Fruit fly (Drosophila melanogaster): ENCODE results near the gene AlkB.

DNA sequence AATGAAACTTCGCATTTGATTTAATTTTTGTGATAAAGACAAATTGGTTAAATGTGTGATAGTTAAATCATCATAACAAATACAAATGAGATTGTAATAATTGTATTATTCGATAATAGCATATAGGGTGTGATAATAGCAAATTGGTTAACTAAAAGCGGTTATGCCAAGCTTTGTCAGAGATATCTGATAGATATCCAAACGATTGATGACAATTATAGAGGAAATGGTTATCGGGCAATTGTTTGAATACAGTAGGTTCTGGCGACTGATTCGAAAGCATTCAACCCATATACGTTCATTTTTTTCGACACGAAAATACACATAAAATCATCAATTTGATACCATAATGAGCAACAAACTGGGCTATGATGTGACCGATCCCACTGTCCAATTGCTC lies 50.0 kb downstream of the AlkB start, which contains the start of gene CG8509:
- TF ChIP-seq EcR (GFP tag; optimal IDR thresholded peaks at IDR 0.05) (no peak), Pif1B (GFP tag; optimal IDR thresholded peaks at IDR 0.05) (no peak), CG32121 (GFP tag; IDR thresholded peaks at IDR 0.05) (no peak), D1 (tag; optimal IDR thresholded peaks at IDR 0.05) (no peak), rn (GFP tag; IDR thresholded peaks at IDR 0.05) (no peak), fd96Ca (GFP tag; IDR thresholded peaks at IDR 0.05) (no peak), CG12605 (GFP tag; IDR thresholded peaks at IDR 0.05) (no peak), CG8159 (tag; optimal IDR thresholded peaks at IDR 0.05) (no peak), Snoo (tag; optimal IDR thresholded peaks at IDR 0.05) (no peak), Ets98B (GFP tag; IDR thresholded peaks at IDR 0.05) (no peak), CG13204 (GFP tag; optimal IDR thresholded peaks at IDR 0.05) (no peak), Pif1A (GFP tag; optimal IDR thresholded peaks at IDR 0.05) (no peak), CG15710 (tag; optimal IDR thresholded peaks at IDR 0.05) (no peak)

Measured in whole organism, pupa.